Fruit fly (Drosophila melanogaster): ENCODE results near the gene snRNP-U1-70K.

Gene snRNP-U1-70K

DNA sequence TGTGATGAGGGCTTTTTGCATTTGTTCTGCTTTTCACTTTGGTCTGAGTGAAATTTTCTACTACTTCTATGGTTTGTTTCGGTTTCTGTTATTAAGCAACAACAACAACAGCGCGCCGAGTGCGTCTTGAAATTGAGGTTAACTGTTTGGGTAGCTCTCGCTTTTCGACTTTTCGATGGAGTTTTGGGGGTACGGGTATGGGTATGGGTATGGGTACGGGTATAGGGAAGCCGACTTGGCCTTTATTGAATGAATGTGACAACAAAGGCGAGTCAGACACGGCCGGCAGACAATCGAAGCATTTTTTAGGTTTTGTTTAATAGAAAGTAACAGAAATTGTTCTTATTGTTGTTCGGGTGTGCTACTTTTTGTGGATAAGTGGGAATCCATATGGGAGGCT is 36.0 kb upstream of the snRNP-U1-70K start (continued):
- TF ChIP-seq CG14014 (GFP tag; IDR thresholded peaks at IDR 0.05) (no peak), NC2α (GFP tag; optimal IDR thresholded peaks at IDR 0.05) (no peak), YL-1 (GFP tag; optimal IDR thresholded peaks at IDR 0.05) (no peak), CG17385 (GFP tag; optimal IDR thresholded peaks at IDR 0.05) (no peak), CG8290 (GFP tag; optimal IDR thresholded peaks at IDR 0.05) (no peak), CG8290 (tag; optimal IDR thresholded peaks at IDR 0.05) (no peak), fd3F (GFP tag; optimal IDR thresholded peaks at IDR 0.05) (no peak), Sox102F (GFP tag; optimal IDR thresholded peaks at IDR 0.05) (no peak), CG11723 (GFP tag; optimal IDR thresholded peaks at IDR 0.05) (no peak), CG3407 (GFP tag; optimal IDR thresholded peaks at IDR 0.05) (no peak), gsb-n (tag; optimal IDR thresholded peaks at IDR 0.05) (no peak), ci (GFP tag; IDR thresholded peaks at IDR 0.05) (0 out of 3 replicates have a peak, but pooled peaks have one; percentile 22), CG14667 (GFP tag; IDR thresholded peaks at IDR 0.05) (no peak), fd96Cb (tag; optimal IDR thresholded peaks at IDR 0.05) (no peak), ems (GFP tag; optimal IDR thresholded peaks at IDR 0.05) (no peak), esg (GFP tag; conservative IDR thresholded peaks at IDR 0.05) (no peak), bcd (GFP tag; optimal IDR thresholded peaks at IDR 0.05) (no peak), aop (GFP tag; IDR thresholded peaks at IDR 0.05) (no peak), CG4360 (GFP tag; IDR thresholded peaks at IDR 0.05) (peak; percentile 74), Sry-β (GFP tag; optimal IDR thresholded peaks at IDR 0.05) (no peak), jigr1 (GFP tag; IDR thresholded peaks at IDR 0.05) (no peak), CG1024 (GFP tag; IDR thresholded peaks at IDR 0.05) (no peak), CG5245 (GFP tag; optimal IDR thresholded peaks at IDR 0.05) (no peak)

DNA sequence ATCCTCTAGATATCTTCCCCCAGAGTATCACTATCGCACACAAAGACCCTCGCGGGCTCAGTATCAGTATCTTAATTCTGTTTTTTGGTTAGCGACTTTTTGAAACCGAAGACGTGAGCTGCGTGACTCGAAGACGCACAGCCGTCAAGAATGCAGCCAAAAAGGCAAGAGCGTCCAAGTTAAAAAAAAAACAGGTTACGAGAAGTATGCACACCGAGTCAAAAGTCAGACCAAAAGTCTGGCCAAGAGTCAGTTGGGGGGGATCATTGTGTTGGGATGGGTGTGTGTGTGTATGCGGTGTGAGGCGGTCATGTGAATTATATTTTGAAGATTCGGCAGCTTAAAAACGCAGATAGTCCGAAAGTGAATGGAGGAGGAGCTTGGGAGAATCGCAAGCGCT is 34.0 kb upstream of the snRNP-U1-70K start:
- TF ChIP-seq tgo (GFP tag; IDR thresholded peaks at IDR 0.05), result no peak
- TF ChIP-seq Hr78 (GFP tag; optimal IDR thresholded peaks at IDR 0.05), result no peak
- TF ChIP-seq CoRest (tag; optimal IDR thresholded peaks at IDR 0.05), result no peak
- TF ChIP-seq MBD-R2 (GFP tag; IDR thresholded peaks at IDR 0.05), result no peak
- TF ChIP-seq Dll (GFP tag; IDR thresholded peaks at IDR 0.05; ENCODE audit: partially characterized antibody), result no peak
- no peak for TF ChIP-seq Ada2b (GFP tag; IDR thresholded peaks at IDR 0.05)
- TF ChIP-seq eve (GFP tag; optimal IDR thresholded peaks at IDR 0.05), result no peak
- no peak for TF ChIP-seq ranshi (GFP tag; IDR thresholded peaks at IDR 0.05)
- no peak for TF ChIP-seq her (GFP tag; optimal IDR thresholded peaks at IDR 0.05)
- TF ChIP-seq Gug (GFP tag; IDR thresholded peaks at IDR 0.05), result no peak
- TF ChIP-seq Oaz (GFP tag; IDR thresholded peaks at IDR 0.05), result no peak
- TF ChIP-seq Mrtf (GFP tag; IDR thresholded peaks at IDR 0.05), result no peak
- TF ChIP-seq zfh1 (GFP tag; IDR thresholded peaks at IDR 0.05), result 0 out of 3 replicates have a peak, but pooled peaks have one; percentile 3
- TF ChIP-seq sqz (GFP tag; optimal IDR thresholded peaks at IDR 0.05), result peak; percentile 67
- no peak for TF ChIP-seq run (tag; optimal IDR thresholded peaks at IDR 0.05)
- no peak for TF ChIP-seq Meics (GFP tag; optimal IDR thresholded peaks at IDR 0.05)
- TF ChIP-seq croc (GFP tag; conservative IDR thresholded peaks at IDR 0.05), result no peak
- no peak for TF ChIP-seq Pdp1 (GFP tag; optimal IDR thresholded peaks at IDR 0.05)
- no peak for TF ChIP-seq CG7271 (tag; optimal IDR thresholded peaks at IDR 0.05)
- TF ChIP-seq CTCF (GFP tag; optimal IDR thresholded peaks at IDR 0.05), result no peak
- TF ChIP-seq knrl (GFP tag; IDR thresholded peaks at IDR 0.05; ENCODE audit: partially characterized antibody), result no peak
- no peak for TF ChIP-seq CG13296 (GFP tag; optimal IDR thresholded peaks at IDR 0.05)
- TF ChIP-seq Ptx1 (GFP tag; IDR thresholded peaks at IDR 0.05), result no peak
- TF ChIP-seq CG17912 (GFP tag; optimal IDR thresholded peaks at IDR 0.05), result no peak
- TF ChIP-seq ci (GFP tag; IDR thresholded peaks at IDR 0.05), result no peak
- TF ChIP-seq gro (GFP tag; optimal IDR thresholded peaks at IDR 0.05), result no peak
- TF ChIP-seq D19A (tag; optimal IDR thresholded peaks at IDR 0.05), result no peak
- no peak for TF ChIP-seq pb (GFP tag; optimal IDR thresholded peaks at IDR 0.05)
- no peak for TF ChIP-seq CG10147 (GFP tag; optimal IDR thresholded peaks at IDR 0.05)
- TF ChIP-seq seq (GFP tag; IDR thresholded peaks at IDR 0.05), result no peak
- TF ChIP-seq nerfin-2 (GFP tag; IDR thresholded peaks at IDR 0.05; ENCODE audit: partially characterized antibody), result no peak
- no peak for TF ChIP-seq grn (GFP tag; optimal IDR thresholded peaks at IDR 0.05)
